Worm (Caenorhabditis elegans) whole organism, L3 larva: Measurements from ENCODE around the gene col-10.

Experiments used
- fkh-10 ChIP-seq: sonication (generic microtip); optimal IDR thresholded peaks from 2 replicates; lab custom pipeline; 2017; ENCODE audit warnings: missing biosample characterization, missing genetic modification reagents, missing genetic modification characterization
- lin-15B ChIP-seq: fragments of 150-350 bp; optimal IDR thresholded peaks from 2 replicates; lab custom pipeline; 2014; ENCODE audit warnings: missing biosample characterization, missing genetic modification characterization
- snpc-4 ChIP-seq: fragments of 150-350 bp; optimal IDR thresholded peaks from 2 replicates; lab custom pipeline; 2014; ENCODE audit warnings: missing biosample characterization, missing genetic modification characterization
- unc-62 ChIP-seq: fragments of 150-350 bp; sonication (generic microtip); optimal IDR thresholded peaks from 4 replicates; lab custom pipeline; 2014; ENCODE audit warnings: missing biosample characterization, missing genetic modification reagents, missing genetic modification characterization

- TF ChIP-seq lin-15B (tag; lab: Kevin White, UChicago): no peak
- TF ChIP-seq fkh-10: no peak
- no peak for TF ChIP-seq snpc-4 (tag; lab: Kevin White, UChicago)
- no peak for TF ChIP-seq unc-62 (GFP tag; lab: Kevin White, UChicago)
Observed at ce11 chrV:9172989-9173388, 7.9 kb upstream of the col-10 start, which contains the start of gene gad-3.
